Fruit fly (Drosophila melanogaster): Measurements from ENCODE around the gene CG45075.

DNA sequence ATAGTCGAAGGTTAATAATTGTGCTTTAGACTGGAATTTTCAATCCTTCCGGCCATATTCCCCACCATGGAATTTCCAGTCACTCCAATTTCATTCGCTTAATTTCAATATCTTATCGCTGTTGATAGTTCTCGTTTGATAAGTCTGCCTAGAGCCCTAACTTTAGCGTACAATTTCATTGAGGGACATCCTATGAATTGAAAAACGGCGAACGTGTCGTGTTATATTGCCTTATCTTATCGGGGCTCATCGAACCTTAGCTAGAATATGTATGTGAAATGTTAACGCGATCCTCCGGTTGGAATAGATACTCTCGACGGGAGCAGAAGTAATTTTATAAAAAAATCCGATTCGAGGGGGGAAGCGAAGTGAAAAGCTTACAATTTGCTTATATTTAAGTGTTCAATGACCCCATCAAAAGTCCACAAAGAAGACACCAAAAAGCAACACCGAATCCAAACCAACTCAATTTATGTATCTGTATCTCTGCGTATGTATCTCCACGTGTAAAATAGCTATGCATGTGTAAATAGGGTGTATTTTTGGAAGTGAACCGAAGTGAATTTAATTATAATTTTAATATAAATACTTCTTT is 1.5 kb upstream of the CG45075 start:
- no peak for TF ChIP-seq CG6163 (GFP tag; IDR thresholded peaks at IDR 0.05)
- no peak for TF ChIP-seq CG10631 (GFP tag; optimal IDR thresholded peaks at IDR 0.05)
- TF ChIP-seq achi (GFP tag; optimal IDR thresholded peaks at IDR 0.05) = no peak
- TF ChIP-seq CG11902 (GFP tag; optimal IDR thresholded peaks at IDR 0.05) = no peak
- no peak for TF ChIP-seq cyc (GFP tag; optimal IDR thresholded peaks at IDR 0.05)
- no peak for TF ChIP-seq CG7368 (GFP tag; optimal IDR thresholded peaks at IDR 0.05)
- no peak for TF ChIP-seq Sox102F (GFP tag; optimal IDR thresholded peaks at IDR 0.05)
- TF ChIP-seq fd85E (GFP tag; optimal IDR thresholded peaks at IDR 0.05) = no peak
- TF ChIP-seq Sox15 (GFP tag; optimal IDR thresholded peaks at IDR 0.05) = no peak
- TF ChIP-seq eg (GFP tag; IDR thresholded peaks at IDR 0.05) = no peak
- TF ChIP-seq Eip78C (GFP tag) = no peak

Data from whole organism, prepupa.